Fruit fly (Drosophila melanogaster): ENCODE results near the gene CG32263.
A peak's percentile ranks its signal among the peaks of the same experiment; 100 is the strongest.

CG32263 gene

DNA sequence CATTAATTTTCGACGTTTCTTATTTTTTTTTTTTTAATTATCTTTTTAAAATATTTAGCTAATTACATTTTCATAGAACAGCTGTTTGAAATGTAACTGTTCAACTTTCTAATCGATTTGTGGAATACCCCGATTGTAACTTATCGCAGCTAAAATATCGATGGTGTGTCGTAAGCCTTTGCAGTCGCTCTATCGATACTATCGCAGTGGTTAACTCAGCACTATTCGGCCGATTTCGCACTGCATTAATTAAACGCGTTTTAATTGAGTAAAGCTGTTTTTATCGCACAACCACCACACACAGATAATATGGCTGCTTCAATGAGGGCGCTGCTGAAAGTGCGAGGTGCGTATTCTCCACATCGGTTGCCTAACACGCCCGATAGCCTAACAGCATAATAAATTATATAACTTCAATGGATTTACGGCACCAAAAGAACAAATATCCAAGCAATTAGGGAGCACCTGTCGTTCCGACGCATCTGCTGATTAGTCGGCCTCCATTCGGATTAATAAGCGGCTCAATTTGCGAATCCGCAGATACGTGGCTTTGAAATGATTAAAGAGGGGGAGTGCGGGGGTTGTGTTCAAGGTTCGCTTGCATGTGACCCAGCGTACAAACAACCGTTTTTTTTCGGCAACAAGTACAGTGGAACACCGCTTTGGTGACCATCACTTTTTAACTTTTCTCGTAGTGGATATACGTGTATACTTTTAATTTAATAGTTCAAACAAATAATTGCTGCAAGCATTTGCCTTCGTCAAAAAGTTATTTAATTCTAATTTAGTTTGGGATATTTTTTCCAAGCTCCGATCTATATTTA is 3.3 kb upstream of the CG32263 start, which contains the start of gene Scsalpha1 (continued):
- TF ChIP-seq corto (GFP tag; optimal IDR thresholded peaks at IDR 0.05) (no peak), psq (GFP tag; optimal IDR thresholded peaks at IDR 0.05) (no peak), inv (GFP tag; IDR thresholded peaks at IDR 0.05; ENCODE audit: partially characterized antibody) (peak; percentile 99), fu2 (GFP tag; optimal IDR thresholded peaks at IDR 0.05) (peak; percentile 6), fd3F (GFP tag; optimal IDR thresholded peaks at IDR 0.05) (no peak), CG3407 (GFP tag; optimal IDR thresholded peaks at IDR 0.05) (no peak), slou (GFP tag; optimal IDR thresholded peaks at IDR 0.05) (no peak), Meics (GFP tag; optimal IDR thresholded peaks at IDR 0.05) (peak; percentile 37), CG8359 (GFP tag; optimal IDR thresholded peaks at IDR 0.05; ENCODE audit: borderline replicate concordance) (no peak), Rfx (GFP tag; IDR thresholded peaks at IDR 0.05) (peak; percentile 61), zen2 (GFP tag; IDR thresholded peaks at IDR 0.05; ENCODE audit: partially characterized antibody) (peak; percentile 98), lmd (GFP tag; IDR thresholded peaks at IDR 0.05) (no peak), gro (GFP tag; optimal IDR thresholded peaks at IDR 0.05) (peak; percentile 14), Sox100B (GFP tag; optimal IDR thresholded peaks at IDR 0.05) (no peak), zfh2 (GFP tag; optimal IDR thresholded peaks at IDR 0.05) (peak; percentile 7), so (GFP tag; IDR thresholded peaks at IDR 0.05) (0 out of 3 replicates have a peak, but pooled peaks have one; percentile 33), trem (tag; optimal IDR thresholded peaks at IDR 0.05) (peak; percentile 77), Nf-YC (tag; optimal IDR thresholded peaks at IDR 0.05) (peak; percentile 15), CG33213 (GFP tag; optimal IDR thresholded peaks at IDR 0.05) (no peak), Nf-YA (GFP tag; IDR thresholded peaks at IDR 0.05) (0 out of 2 replicates have a peak, but pooled peaks have one; percentile 42), gcm (GFP tag; optimal IDR thresholded peaks at IDR 0.05) (no peak), PHDP (tag; optimal IDR thresholded peaks at IDR 0.05) (peak; percentile 41), CG30431 (GFP tag; optimal IDR thresholded peaks at IDR 0.05) (no peak), Stat92E (GFP tag; optimal IDR thresholded peaks at IDR 0.05) (peak in 1 of 3 experiments; percentile 58), kay (GFP tag; optimal IDR thresholded peaks at IDR 0.05) (no peak), tx (GFP tag; optimal IDR thresholded peaks at IDR 0.05) (peak; percentile 22), rib (GFP tag; IDR thresholded peaks at IDR 0.05) (no peak; the same call in 1 of the 2 replicates), Asciz (GFP tag; optimal IDR thresholded peaks at IDR 0.05) (no peak), NfI (GFP tag; optimal IDR thresholded peaks at IDR 0.05) (peak; percentile 51), Vsx1 (GFP tag; optimal IDR thresholded peaks at IDR 0.05) (peak; percentile 96), dpn (GFP tag; optimal IDR thresholded peaks at IDR 0.05) (peak in 1 of 2 experiments; percentile 16), crc (GFP tag; optimal IDR thresholded peaks at IDR 0.05) (no peak), Neu2 (GFP tag; optimal IDR thresholded peaks at IDR 0.05; ENCODE audit: borderline replicate concordance) (peak; percentile 96), wek (GFP tag; optimal IDR thresholded peaks at IDR 0.05) (peak; percentile 97), CG16813 (GFP tag; IDR thresholded peaks at IDR 0.05; ENCODE audit: partially characterized antibody) (peak; percentile 100), CG7745 (tag; optimal IDR thresholded peaks at IDR 0.05) (peak; percentile 12), cas (GFP tag; IDR thresholded peaks at IDR 0.05) (no peak), NC2α (GFP tag; optimal IDR thresholded peaks at IDR 0.05) (no peak), CG7271 (tag; optimal IDR thresholded peaks at IDR 0.05) (no peak), Sry-β (GFP tag; optimal IDR thresholded peaks at IDR 0.05) (no peak), gt (GFP tag; IDR thresholded peaks at IDR 0.05) (no peak), CG4854 (GFP tag; optimal IDR thresholded peaks at IDR 0.05) (no peak), CG8281 (tag; optimal IDR thresholded peaks at IDR 0.05) (no peak), CG11696 (GFP tag; IDR thresholded peaks at IDR 0.05) (peak; percentile 40; the same call in 1 of the 2 replicates), CG15073 (GFP tag; optimal IDR thresholded peaks at IDR 0.05) (no peak), CG9437 (GFP tag; optimal IDR thresholded peaks at IDR 0.05) (peak; percentile 65), E2f2 (GFP tag; IDR thresholded peaks at IDR 0.05) (peak; percentile 58), Sin3A (optimal IDR thresholded peaks at IDR 0.05) (peak; percentile 71), onecut (GFP tag; IDR thresholded peaks at IDR 0.05) (peak; percentile 56)

Measured in whole organism, embryonic.